Worm (Caenorhabditis elegans) whole organism, midembryonic: ENCODE measurements around the gene K02H11.9.
A peak's percentile ranks its signal among the peaks of the same experiment; 100 is the strongest.

Experiments used
- T22C8.4 ChIP-seq: fragments of 200-800 bp; sonication (Bioruptor generic); IDR thresholded peaks from 2 replicates; pipeline ENCODE4 v1.3.6; 2022; ENCODE audit warnings: missing genetic modification characterization, missing compliant biosample characterization
- cog-1 ChIP-seq: sonication (generic microtip); optimal IDR thresholded peaks from 2 replicates; lab custom pipeline; 2016; ENCODE audit warnings: missing genetic modification characterization, missing compliant biosample characterization
- flt-1 ChIP-seq: fragments of 200-800 bp; sonication (Bioruptor generic); IDR thresholded peaks from 2 replicates; pipeline ENCODE4 v1.3.6; 2022; ENCODE audit warnings: missing genetic modification characterization, missing compliant biosample characterization
- klf-2 ChIP-seq: fragments of 200-800 bp; sonication (Bioruptor generic); conservative IDR thresholded peaks from 2 replicates; pipeline ENCODE4 v1.3.6; 2022; ENCODE audit warnings: missing genetic modification reagents, missing genetic modification characterization, missing compliant biosample characterization
- med-1 ChIP-seq: sonication (generic microtip); optimal IDR thresholded peaks from 2 replicates; lab custom pipeline; 2017; ENCODE audit warnings: missing genetic modification characterization, mild to moderate bottlenecking, missing compliant biosample characterization, antibody characterized with exemption, missing genetic modification reagents; ENCODE audit not compliant: insufficient read depth
- ref-1 ChIP-seq: fragments of 200-800 bp; sonication (Bioruptor generic); conservative IDR thresholded peaks from 2 replicates; pipeline ENCODE4 v1.3.6; 2022; ENCODE audit warnings: missing genetic modification reagents, missing genetic modification characterization, missing compliant biosample characterization
- tab-1 ChIP-seq: fragments of 200-800 bp; sonication (Bioruptor generic); IDR thresholded peaks from 2 replicates; pipeline ENCODE4 v1.3.6; 2022; ENCODE audit warnings: missing genetic modification characterization, missing compliant biosample characterization
- ztf-23 ChIP-seq: fragments of 200-800 bp; sonication (Bioruptor generic); IDR thresholded peaks from 2 replicates; pipeline ENCODE4 v1.3.6; 2022; ENCODE audit warnings: missing genetic modification reagents, missing genetic modification characterization, missing compliant biosample characterization
- ztf-29 ChIP-seq: fragments of 200-800 bp; sonication (Bioruptor generic); IDR thresholded peaks from 2 replicates; pipeline ENCODE4 v1.3.6; 2022; ENCODE audit warnings: missing genetic modification reagents, missing genetic modification characterization, missing compliant biosample characterization

Gene K02H11.9

DNA sequence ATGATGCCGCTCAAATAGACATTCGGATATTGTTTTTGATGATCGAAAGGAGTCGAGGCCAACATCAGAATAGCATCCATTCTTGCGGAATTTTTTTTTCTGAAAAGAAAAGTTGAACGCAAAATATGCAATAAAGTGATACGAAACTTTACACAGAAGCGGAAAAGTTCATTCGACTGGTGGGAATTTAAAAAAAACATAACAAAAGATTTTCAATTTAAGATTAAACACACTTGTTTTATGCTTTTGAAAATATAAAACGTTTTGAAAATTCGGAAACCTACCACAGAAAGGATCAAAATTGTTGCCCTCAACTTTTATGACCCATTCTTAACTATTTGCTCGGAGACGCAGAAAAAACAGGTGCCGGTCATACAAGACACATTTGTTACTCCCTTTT lies at the start of gene K02H11.9:
Gene K02H11.9, minus strand, starts transcription at position 101 of the 400 bp plus-strand sequence.
- TF ChIP-seq ztf-29 (GFP tag; lab: Robert Waterston, UW) (no peak), tab-1 (no peak), ref-1 (no peak), klf-2 (GFP tag; lab: Robert Waterston, UW) (no peak), T22C8.4 (GFP tag; lab: Robert Waterston, UW) (no peak), cog-1 (no peak)

DNA sequence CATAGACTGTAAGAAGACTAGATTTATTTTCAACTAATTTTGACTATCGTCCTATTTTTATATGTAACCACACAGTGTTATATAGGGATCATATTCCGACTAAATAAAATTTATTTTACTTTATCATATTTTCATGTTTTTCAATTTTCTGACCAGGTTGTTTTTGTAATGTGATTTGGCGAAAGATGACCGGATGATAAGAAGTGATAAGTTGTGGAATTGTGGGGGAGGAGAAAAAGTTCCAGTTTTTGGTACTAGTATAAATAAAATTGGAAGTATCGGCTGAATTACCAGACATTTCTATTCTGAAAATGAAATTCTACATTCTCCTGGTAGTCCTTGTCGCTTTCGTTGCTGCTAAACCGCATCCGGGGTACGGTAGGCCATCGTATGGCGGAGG lies 48.5 kb upstream of the K02H11.9 start, which contains the start of gene F16B4.7:
Gene F16B4.7, plus strand, starts transcription at position 301 of the 400 bp plus-strand sequence.
- TF ChIP-seq T22C8.4 (GFP tag; lab: Robert Waterston, UW) (no peak), flt-1 (GFP tag; lab: Robert Waterston, UW) (no peak), cog-1 (no peak), klf-2 (GFP tag; lab: Robert Waterston, UW) (no peak), ztf-29 (GFP tag; lab: Robert Waterston, UW) (no peak), med-1 (GFP tag; lab: Kevin White, UChicago) (no peak), ztf-23 (GFP tag; lab: Robert Waterston, UW) (no peak)

DNA sequence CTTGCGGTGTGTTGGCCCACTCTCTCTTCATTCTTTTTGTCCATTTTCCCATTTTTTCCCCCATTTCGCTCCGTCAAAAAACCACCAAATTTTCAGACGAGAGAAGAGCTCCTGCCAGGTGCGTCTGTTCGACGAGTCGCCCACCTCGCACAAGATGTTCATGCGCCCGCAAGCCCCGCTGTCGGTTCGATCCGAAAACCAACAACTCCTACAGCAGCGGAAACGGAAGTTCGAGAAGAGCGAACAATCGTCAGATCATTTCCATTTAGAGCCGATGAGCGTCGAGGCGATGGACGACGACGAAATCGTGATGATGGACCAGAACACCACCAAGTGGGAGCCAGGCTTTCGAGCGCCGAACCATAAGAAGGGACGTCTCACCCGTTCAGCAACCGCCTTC lies 46.4 kb upstream of the K02H11.9 start:
- TF ChIP-seq ztf-23 (GFP tag; lab: Robert Waterston, UW) (0 out of 2 replicates have a peak, but pooled peaks have one; percentile 22), ref-1 (no peak), flt-1 (GFP tag; lab: Robert Waterston, UW) (no peak)

DNA sequence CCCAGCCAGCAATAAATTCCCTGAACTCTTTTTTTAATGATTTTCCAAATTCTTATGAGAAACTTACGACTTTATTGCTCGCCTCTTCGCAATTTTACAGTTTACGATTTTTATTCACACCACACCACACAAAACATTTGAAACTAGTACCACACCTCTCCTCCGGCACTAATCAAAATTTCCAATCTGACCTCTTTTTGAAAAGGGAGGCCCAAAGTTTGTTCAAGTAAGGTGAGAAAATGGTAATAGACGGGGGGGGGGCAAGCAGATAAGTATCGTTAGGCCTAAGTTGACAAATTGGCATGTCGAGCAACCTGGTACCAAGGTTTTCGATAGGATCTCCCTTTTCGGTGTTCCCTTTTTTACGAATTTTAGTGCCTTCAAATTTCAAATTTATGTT lies 42.9 kb upstream of the K02H11.9 start:
- TF ChIP-seq cog-1 (no peak), ref-1 (no peak), med-1 (GFP tag; lab: Kevin White, UChicago) (no peak), T22C8.4 (GFP tag; lab: Robert Waterston, UW) (no peak), tab-1 (no peak), flt-1 (GFP tag; lab: Robert Waterston, UW) (no peak), ztf-23 (GFP tag; lab: Robert Waterston, UW) (no peak), klf-2 (GFP tag; lab: Robert Waterston, UW) (no peak)

DNA sequence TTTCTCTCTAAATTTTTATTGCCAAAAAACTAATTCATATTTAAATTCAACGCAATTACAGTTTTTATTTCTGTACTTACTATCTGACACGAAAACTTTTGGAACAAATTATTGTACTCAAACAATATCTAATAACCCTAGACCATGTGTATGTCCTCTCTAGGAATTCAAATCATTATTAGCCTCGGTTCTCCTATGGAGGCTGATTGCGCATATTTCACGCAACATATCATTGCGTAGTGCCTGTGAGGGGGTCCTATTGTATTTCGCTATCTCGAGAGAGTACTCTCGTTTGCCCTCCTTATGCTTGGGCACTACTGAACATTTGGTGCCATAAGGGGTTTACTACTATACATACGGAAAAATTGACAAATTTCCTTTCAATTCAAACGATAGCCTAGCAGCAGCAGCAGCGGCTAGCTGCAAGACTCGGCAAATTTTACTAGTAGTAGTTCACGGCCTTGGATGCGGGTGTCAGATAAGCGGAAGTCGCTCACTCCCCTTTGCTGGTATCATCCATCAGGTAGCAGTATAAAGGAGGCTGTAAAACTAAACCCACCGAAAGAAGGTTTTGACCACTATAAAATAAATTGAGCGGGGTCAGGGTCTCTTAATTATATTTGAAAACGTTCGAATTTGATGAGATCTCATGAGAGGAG lies 41.8 kb upstream of the K02H11.9 start:
- TF ChIP-seq ref-1 (no peak), ztf-29 (GFP tag; lab: Robert Waterston, UW) (no peak), T22C8.4 (GFP tag; lab: Robert Waterston, UW) (no peak)

DNA sequence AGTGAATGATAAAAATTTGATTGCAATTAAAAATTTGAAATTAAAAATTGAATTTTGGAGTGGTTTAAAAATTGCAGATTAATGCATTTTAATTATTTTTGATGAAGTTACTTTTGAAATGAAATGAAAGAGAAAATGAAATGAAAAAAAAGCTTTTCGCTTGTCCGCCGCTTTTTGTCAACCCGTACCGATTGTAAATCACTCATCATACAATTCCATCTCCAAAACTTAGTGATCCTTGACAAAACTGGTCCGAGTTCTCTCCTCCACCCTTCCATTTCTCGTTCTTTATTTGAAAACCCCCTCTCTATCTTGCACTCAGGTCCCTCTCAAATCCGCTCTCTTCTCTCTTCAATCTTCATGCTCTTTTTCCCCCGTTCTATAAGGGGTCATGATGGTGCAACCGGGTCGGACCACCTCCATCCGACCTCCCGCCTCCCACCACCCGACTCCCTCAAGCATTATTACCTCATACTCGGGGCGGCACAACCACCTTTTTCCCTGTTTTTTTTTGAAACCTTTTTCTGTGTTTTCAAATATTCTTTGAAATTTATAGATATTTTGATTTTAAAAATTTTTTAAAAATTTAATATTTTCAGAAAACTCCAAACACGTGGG lies 40.3 kb upstream of the K02H11.9 start:
- TF ChIP-seq ref-1 (no peak), tab-1 (no peak), flt-1 (GFP tag; lab: Robert Waterston, UW) (peak; percentile 51; the same call in 1 of the 2 replicates), ztf-29 (GFP tag; lab: Robert Waterston, UW) (0 out of 2 replicates have a peak, but pooled peaks have one; percentile 37), klf-2 (GFP tag; lab: Robert Waterston, UW) (no peak), cog-1 (no peak), T22C8.4 (GFP tag; lab: Robert Waterston, UW) (no peak), ztf-23 (GFP tag; lab: Robert Waterston, UW) (peak; percentile 59; the same call in 1 of the 2 replicates), med-1 (GFP tag; lab: Kevin White, UChicago) (no peak)

DNA sequence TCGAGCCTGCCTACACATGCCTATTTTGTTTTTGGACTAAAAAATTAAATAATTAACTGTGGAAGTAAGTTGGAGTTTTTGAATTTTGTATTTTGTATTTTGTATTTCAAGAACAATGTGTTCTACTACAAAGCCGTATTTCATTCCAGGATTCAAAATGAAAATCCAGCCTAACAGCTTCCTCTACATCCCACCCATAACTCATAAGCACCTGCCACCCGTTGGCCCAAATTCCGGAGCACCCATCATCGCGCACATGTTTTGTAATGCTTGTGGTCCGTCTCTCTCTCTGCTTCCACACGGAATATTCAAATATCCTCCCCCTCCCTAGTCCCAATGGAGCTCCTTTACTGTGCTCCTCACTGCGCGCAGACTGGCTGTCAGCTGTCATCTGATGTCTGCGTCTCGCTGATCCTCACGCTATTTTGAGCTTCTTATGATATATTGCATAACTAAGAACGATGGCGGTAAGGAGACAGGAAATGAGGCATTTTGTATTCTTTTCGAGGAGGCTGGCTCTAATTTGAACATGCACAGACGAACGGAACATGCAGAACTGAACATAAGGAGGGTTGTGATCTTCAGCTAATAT lies 38.7 kb upstream of the K02H11.9 start:
- TF ChIP-seq flt-1 (GFP tag; lab: Robert Waterston, UW) (peak; percentile 34; the same call in 1 of the 2 replicates), med-1 (GFP tag; lab: Kevin White, UChicago) (no peak), ztf-23 (GFP tag; lab: Robert Waterston, UW) (0 out of 2 replicates have a peak, but pooled peaks have one; percentile 18), tab-1 (no peak)

DNA sequence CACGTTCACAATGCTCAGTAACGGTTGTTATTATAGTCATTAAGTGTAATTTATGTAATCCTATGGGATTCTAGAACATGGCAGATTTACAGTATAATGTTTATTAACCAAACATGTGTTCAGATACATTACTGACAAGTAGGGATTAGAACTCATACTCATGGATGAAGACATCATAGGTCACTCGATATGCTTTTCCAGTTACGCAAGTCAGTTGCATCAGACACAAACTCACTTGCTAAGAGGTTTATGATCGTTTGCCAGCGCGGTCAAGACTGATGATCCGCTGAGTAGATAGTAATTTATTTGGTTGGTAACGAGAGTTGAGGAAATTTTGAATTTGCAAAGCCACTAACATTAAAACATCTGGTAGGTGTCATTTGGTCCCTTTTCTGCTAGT lies 37.7 kb upstream of the K02H11.9 start:
- TF ChIP-seq klf-2 (GFP tag; lab: Robert Waterston, UW) (no peak), flt-1 (GFP tag; lab: Robert Waterston, UW) (no peak), tab-1 (no peak), ztf-29 (GFP tag; lab: Robert Waterston, UW) (no peak), med-1 (GFP tag; lab: Kevin White, UChicago) (no peak), cog-1 (no peak), ztf-23 (GFP tag; lab: Robert Waterston, UW) (no peak), T22C8.4 (GFP tag; lab: Robert Waterston, UW) (no peak)

DNA sequence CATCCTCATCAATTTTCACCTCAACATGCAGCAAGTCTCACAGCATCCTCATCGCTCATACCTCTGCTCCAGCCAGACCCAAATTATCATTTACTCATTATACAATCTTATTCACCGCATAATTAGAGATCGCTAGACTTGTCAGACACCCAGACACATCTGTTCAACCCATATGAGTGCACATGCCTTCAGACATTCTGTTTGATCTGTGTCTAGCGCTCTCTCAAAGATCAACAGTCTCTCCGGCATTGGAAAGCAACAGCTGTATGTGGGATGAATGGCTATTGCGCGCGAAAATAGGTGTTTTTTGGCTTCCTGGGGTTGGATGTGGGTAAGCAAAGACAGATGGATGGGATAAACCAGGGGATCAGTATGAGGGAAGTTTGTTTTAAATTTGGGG lies 35.7 kb upstream of the K02H11.9 start:
- TF ChIP-seq med-1 (GFP tag; lab: Kevin White, UChicago) (no peak), tab-1 (no peak), ztf-23 (GFP tag; lab: Robert Waterston, UW) (no peak), T22C8.4 (GFP tag; lab: Robert Waterston, UW) (no peak), flt-1 (GFP tag; lab: Robert Waterston, UW) (no peak), cog-1 (no peak), ztf-29 (GFP tag; lab: Robert Waterston, UW) (no peak), klf-2 (GFP tag; lab: Robert Waterston, UW) (no peak)

DNA sequence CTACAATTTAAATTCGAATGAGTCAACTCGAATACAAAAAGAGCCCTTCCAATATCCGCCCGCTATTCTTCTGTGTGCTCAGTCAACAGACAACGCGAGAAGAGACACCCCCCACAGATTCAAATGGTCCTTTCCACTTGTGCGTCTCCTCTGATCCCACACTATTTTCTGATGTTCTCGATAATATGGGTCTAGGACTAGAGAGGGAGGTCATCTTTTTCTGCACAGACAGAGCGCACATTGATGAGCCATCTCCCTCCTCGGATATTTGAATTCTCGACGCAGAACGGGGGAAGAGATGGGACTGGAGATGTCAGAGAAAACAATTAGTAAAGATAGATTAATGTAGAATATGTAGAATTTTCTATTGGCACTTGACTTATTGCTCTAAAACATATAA lies 33.8 kb upstream of the K02H11.9 start:
- no peak for TF ChIP-seq tab-1
- no peak for TF ChIP-seq klf-2 (GFP tag; lab: Robert Waterston, UW)
- TF ChIP-seq ztf-23 (GFP tag; lab: Robert Waterston, UW): no peak
- TF ChIP-seq ref-1: no peak
- TF ChIP-seq ztf-29 (GFP tag; lab: Robert Waterston, UW): no peak
- no peak for TF ChIP-seq flt-1 (GFP tag; lab: Robert Waterston, UW)
- TF ChIP-seq cog-1: peak; percentile 43
